Fruit fly (Drosophila melanogaster) whole organism, embryonic: ENCODE data around the gene tyn.

Source experiments
- ATbp ChIP-seq: fragments of 200-800 bp; sonication (Bioruptor generic); optimal IDR thresholded peaks from 2 replicates; lab custom pipeline; 2017; ENCODE audit warnings: missing biosample characterization, mild to moderate bottlenecking, missing genetic modification characterization, missing genetic modification reagents
- Abd-B ChIP-seq: fragments of 200-800 bp; sonication (Bioruptor generic); optimal IDR thresholded peaks from 2 replicates; lab custom pipeline; 2018; ENCODE audit warnings: missing biosample characterization, mild to moderate bottlenecking, missing genetic modification characterization, moderate library complexity
- CG1024 ChIP-seq: fragments of 200-800 bp; sonication (Bioruptor generic); IDR thresholded peaks from 2 replicates; pipeline ENCODE4 v1.3.6; 2022; ENCODE audit warnings: missing biosample characterization, missing genetic modification characterization
- CG11093 ChIP-seq: fragments of 200-800 bp; sonication (Bioruptor generic); IDR thresholded peaks from 3 replicates; pipeline ENCODE4 v1.3.6; 2022; ENCODE audit warnings: missing biosample characterization, missing genetic modification characterization
- CG14014 ChIP-seq: fragments of 200-800 bp; sonication (Bioruptor generic); IDR thresholded peaks from 2 replicates; pipeline ENCODE4 v1.3.6; 2022; ENCODE audit warnings: missing biosample characterization, missing genetic modification characterization
- CG14441 ChIP-seq: fragments of 200-800 bp; sonication (Bioruptor generic); IDR thresholded peaks from 2 replicates; pipeline ENCODE4 v1.3.6; 2022; ENCODE audit warnings: missing biosample characterization, missing genetic modification characterization
- CG1603 ChIP-seq: fragments of 200-800 bp; sonication (Bioruptor generic); optimal IDR thresholded peaks from 2 replicates; lab custom pipeline; 2019; ENCODE audit warnings: missing biosample characterization, mild to moderate bottlenecking, missing genetic modification characterization, moderate library complexity
- CG1647 ChIP-seq: fragments of 200-800 bp; sonication (Bioruptor generic); optimal IDR thresholded peaks from 3 replicates; lab custom pipeline; 2016; ENCODE audit warnings: missing biosample characterization, missing genetic modification characterization
- CG17568 ChIP-seq: fragments of 200-800 bp; sonication (Bioruptor generic); optimal IDR thresholded peaks from 2 replicates; lab custom pipeline; 2018; ENCODE audit warnings: missing biosample characterization, mild to moderate bottlenecking, missing genetic modification characterization, moderate library complexity
- CG1792 ChIP-seq: fragments of 200-800 bp; sonication (Bioruptor generic); optimal IDR thresholded peaks from 2 replicates; lab custom pipeline; 2016; ENCODE audit warnings: missing biosample characterization, missing genetic modification characterization
- CG31441 ChIP-seq: fragments of 200-800 bp; sonication (Bioruptor generic); IDR thresholded peaks from 2 replicates; pipeline ENCODE4 v1.3.6; 2022; ENCODE audit warnings: missing biosample characterization, missing genetic modification characterization
- CG3281 ChIP-seq: fragments of 200-800 bp; sonication (Bioruptor generic); optimal IDR thresholded peaks from 3 replicates; lab custom pipeline; 2017; ENCODE audit warnings: missing biosample characterization, mild to moderate bottlenecking, missing genetic modification characterization
- CG4424 ChIP-seq: fragments of 200-800 bp; sonication (Bioruptor generic); optimal IDR thresholded peaks from 3 replicates; lab custom pipeline; 2016; ENCODE audit warnings: missing biosample characterization, missing genetic modification characterization
- CG7271 ChIP-seq: fragments of 200-800 bp; sonication (Bioruptor generic); optimal IDR thresholded peaks from 2 replicates; lab custom pipeline; 2018; ENCODE audit warnings: missing biosample characterization, mild to moderate bottlenecking, missing genetic modification characterization, moderate library complexity
- CG7786 ChIP-seq: fragments of 200-800 bp; sonication (Bioruptor generic); optimal IDR thresholded peaks from 2 replicates; lab custom pipeline; 2016; ENCODE audit warnings: missing biosample characterization, missing genetic modification characterization
- CG7928 ChIP-seq: fragments of 200-800 bp; sonication (Bioruptor generic); optimal IDR thresholded peaks from 2 replicates; lab custom pipeline; 2017; ENCODE audit warnings: missing biosample characterization, mild to moderate bottlenecking, missing genetic modification characterization
- CG8359 ChIP-seq: fragments of 200-800 bp; sonication (Bioruptor generic); optimal IDR thresholded peaks from 2 replicates; lab custom pipeline; 2017; ENCODE audit warnings: missing biosample characterization, mild to moderate bottlenecking, missing genetic modification characterization, borderline replicate concordance
- CG8944 ChIP-seq: fragments of 200-800 bp; sonication (Bioruptor generic); optimal IDR thresholded peaks from 3 replicates; lab custom pipeline; 2016; ENCODE audit warnings: missing biosample characterization, missing genetic modification characterization
- CG9609 ChIP-seq: fragments of 200-800 bp; sonication (Bioruptor generic); optimal IDR thresholded peaks from 3 replicates; lab custom pipeline; 2016; ENCODE audit warnings: missing biosample characterization, missing genetic modification characterization
- CHES-1-like ChIP-seq: fragments of 200-800 bp; sonication (Bioruptor generic); optimal IDR thresholded peaks from 2 replicates; lab custom pipeline; 2016; ENCODE audit warnings: missing biosample characterization, missing genetic modification characterization
- CkIIα-i1 ChIP-seq: fragments of 200-800 bp; sonication (Bioruptor generic); IDR thresholded peaks from 2 replicates; pipeline ENCODE4 v1.3.6; 2022; ENCODE audit warnings: missing biosample characterization, missing genetic modification characterization
- Dp ChIP-seq: fragments of 200-800 bp; sonication (Bioruptor generic); optimal IDR thresholded peaks from 2 replicates; lab custom pipeline; 2018; ENCODE audit warnings: missing biosample characterization, mild to moderate bottlenecking, missing genetic modification characterization, moderate library complexity
- E2f2 ChIP-seq: fragments of 200-800 bp; sonication (Bioruptor generic); IDR thresholded peaks from 2 replicates; pipeline ENCODE4 v1.3.6; 2022; ENCODE audit warnings: missing biosample characterization, missing genetic modification characterization
- HHEX ChIP-seq: fragments of 200-800 bp; sonication (Bioruptor generic); optimal IDR thresholded peaks from 3 replicates; lab custom pipeline; 2017; ENCODE audit warnings: missing biosample characterization, mild to moderate bottlenecking, missing genetic modification characterization, missing genetic modification reagents
- Hmx ChIP-seq: fragments of 200-800 bp; sonication (Bioruptor generic); optimal IDR thresholded peaks from 2 replicates; lab custom pipeline; 2016; ENCODE audit warnings: missing biosample characterization, missing genetic modification characterization
- Hr39 ChIP-seq: fragments of >200 bp; optimal IDR thresholded peaks from 2 replicates; lab custom pipeline; 2017
- Jarid2 ChIP-seq: fragments of 200-800 bp; sonication (Bioruptor generic); optimal IDR thresholded peaks from 3 replicates; lab custom pipeline; 2017; ENCODE audit warnings: mild to moderate bottlenecking, missing biosample characterization, missing genetic modification reagents, missing genetic modification characterization
- Lhr ChIP-seq: fragments of 200-800 bp; sonication (Bioruptor generic); optimal IDR thresholded peaks from 3 replicates; lab custom pipeline; 2017; ENCODE audit warnings: mild to moderate bottlenecking, missing biosample characterization, missing genetic modification reagents, missing genetic modification characterization
- Lim3 ChIP-seq: fragments of 200-800 bp; sonication (Bioruptor generic); IDR thresholded peaks from 2 replicates; pipeline ENCODE4 v1.3.6; 2022; ENCODE audit warnings: missing biosample characterization, missing genetic modification characterization
- Mrtf ChIP-seq: fragments of 200-800 bp; sonication (Bioruptor generic); IDR thresholded peaks from 3 replicates; pipeline ENCODE4 v1.3.6; 2022; ENCODE audit warnings: missing biosample characterization, missing genetic modification characterization
- Opbp ChIP-seq: fragments of 200-800 bp; sonication (Bioruptor generic); IDR thresholded peaks from 3 replicates; pipeline ENCODE4 v1.3.6; 2022; ENCODE audit warnings: missing biosample characterization, missing genetic modification characterization; ENCODE audit not compliant: partially characterized antibody
- Optix ChIP-seq: fragments of 200-800 bp; sonication (Bioruptor generic); IDR thresholded peaks from 3 replicates; pipeline ENCODE4 v1.3.6; 2022; ENCODE audit warnings: missing biosample characterization, missing genetic modification characterization
- Sry-δ ChIP-seq: fragments of 200-800 bp; sonication (Bioruptor generic); optimal IDR thresholded peaks from 2 replicates; lab custom pipeline; 2016; ENCODE audit warnings: missing biosample characterization, missing genetic modification characterization
- Trl ChIP-seq, 3 experiments: fragments of >200 bp in 2 of 3; fragments of 200-800 bp in 1 of 3; sonication (Bioruptor generic) in 1 of 3; optimal IDR thresholded peaks; 2 replicates in 1 of 3; 3 replicates in 2 of 3; lab custom pipeline; 2016 to 2017; ENCODE audit warnings: missing biosample characterization in 1 of 3, missing genetic modification characterization in 1 of 3
- YL-1 ChIP-seq: fragments of 200-800 bp; sonication (Bioruptor generic); optimal IDR thresholded peaks from 3 replicates; lab custom pipeline; 2017; ENCODE audit warnings: missing biosample characterization, mild to moderate bottlenecking, missing genetic modification characterization
- ash1 ChIP-seq: fragments of 200-800 bp; sonication (Bioruptor generic); optimal IDR thresholded peaks from 2 replicates; lab custom pipeline; 2018; ENCODE audit warnings: missing biosample characterization, mild to moderate bottlenecking, missing genetic modification characterization
- bcd ChIP-seq: fragments of 200-800 bp; sonication (Bioruptor generic); optimal IDR thresholded peaks from 2 replicates; lab custom pipeline; 2017; ENCODE audit warnings: missing biosample characterization, mild to moderate bottlenecking, missing genetic modification characterization
- dmrt11E ChIP-seq: fragments of 200-800 bp; sonication (Bioruptor generic); optimal IDR thresholded peaks from 3 replicates; lab custom pipeline; 2018; ENCODE audit warnings: missing biosample characterization, mild to moderate bottlenecking, missing genetic modification characterization, moderate library complexity
- eyg ChIP-seq: fragments of 200-800 bp; sonication (Bioruptor generic); optimal IDR thresholded peaks from 3 replicates; lab custom pipeline; 2016; ENCODE audit warnings: missing biosample characterization, missing genetic modification characterization
- fd64A ChIP-seq: fragments of 200-800 bp; sonication (Bioruptor generic); optimal IDR thresholded peaks from 3 replicates; lab custom pipeline; 2018; ENCODE audit warnings: missing biosample characterization, mild to moderate bottlenecking, missing genetic modification characterization
- fu2 ChIP-seq: fragments of 200-800 bp; sonication (Bioruptor generic); optimal IDR thresholded peaks from 2 replicates; lab custom pipeline; 2016; ENCODE audit warnings: missing biosample characterization, missing genetic modification characterization
- gsb ChIP-seq: fragments of 200-800 bp; sonication (Bioruptor generic); IDR thresholded peaks from 2 replicates; pipeline ENCODE4 v1.3.6; 2022; ENCODE audit warnings: missing biosample characterization, missing genetic modification characterization
- jing ChIP-seq: fragments of 200-800 bp; sonication (Bioruptor generic); optimal IDR thresholded peaks from 2 replicates; lab custom pipeline; 2018; ENCODE audit warnings: missing biosample characterization, mild to moderate bottlenecking, missing genetic modification characterization
- jumu ChIP-seq: fragments of 200-800 bp; sonication (Bioruptor generic); optimal IDR thresholded peaks from 3 replicates; lab custom pipeline; 2016; ENCODE audit warnings: missing biosample characterization, missing genetic modification characterization
- ken ChIP-seq: fragments of 200-800 bp; sonication (Bioruptor generic); IDR thresholded peaks from 3 replicates; pipeline ENCODE4 v1.3.6; 2022; ENCODE audit warnings: missing biosample characterization, missing genetic modification characterization
- klu ChIP-seq: fragments of 200-800 bp; sonication (Bioruptor generic); IDR thresholded peaks from 2 replicates; pipeline ENCODE4 v1.3.6; 2022; ENCODE audit warnings: missing biosample characterization, missing genetic modification characterization
- knrl ChIP-seq: fragments of 200-800 bp; sonication (Bioruptor generic); IDR thresholded peaks from 3 replicates; pipeline ENCODE4 v1.3.6; 2022; ENCODE audit warnings: missing biosample characterization, missing genetic modification characterization; ENCODE audit not compliant: partially characterized antibody
- lilli ChIP-seq: fragments of 200-800 bp; sonication (Bioruptor generic); optimal IDR thresholded peaks from 3 replicates; lab custom pipeline; 2016; ENCODE audit warnings: missing biosample characterization, missing genetic modification characterization
- org-1 ChIP-seq: fragments of 200-800 bp; sonication (Bioruptor generic); optimal IDR thresholded peaks from 2 replicates; lab custom pipeline; 2017; ENCODE audit warnings: missing biosample characterization, missing genetic modification characterization
- sens-2 ChIP-seq: fragments of 200-800 bp; sonication (Bioruptor generic); IDR thresholded peaks from 2 replicates; pipeline ENCODE4 v1.3.6; 2022; ENCODE audit warnings: missing biosample characterization, missing genetic modification characterization
- sisA ChIP-seq: fragments of 200-800 bp; sonication (Bioruptor generic); IDR thresholded peaks from 2 replicates; pipeline ENCODE4 v1.3.6; 2022; ENCODE audit warnings: missing biosample characterization, missing genetic modification characterization
- z ChIP-seq: fragments of 200-800 bp; sonication (Bioruptor generic); IDR thresholded peaks from 3 replicates; pipeline ENCODE4 v1.3.6; 2022; ENCODE audit warnings: missing biosample characterization, missing genetic modification characterization

Gene tyn

DNA sequence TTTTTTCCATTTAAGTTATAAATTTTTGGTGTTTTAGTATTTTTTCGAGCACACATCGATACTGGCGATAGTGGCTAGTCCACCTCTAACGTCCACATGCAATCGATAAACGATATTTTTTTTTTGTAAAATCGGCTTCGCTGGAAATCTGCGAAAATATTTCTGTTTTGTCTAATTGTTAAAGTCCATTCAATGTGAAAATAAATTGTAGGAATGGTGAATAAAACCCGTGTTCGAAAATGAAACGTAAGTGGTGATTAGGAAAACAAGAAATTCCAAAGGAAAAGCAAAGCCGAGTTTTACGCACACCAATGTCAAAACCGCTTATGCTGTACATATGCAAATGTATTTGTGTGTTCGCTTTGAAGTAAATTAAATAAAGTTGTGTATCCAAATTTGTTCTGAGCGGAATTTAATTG lies 12.8 kb upstream of the tyn start, which contains the start of gene RhoGAP1A (continued):
- TF ChIP-seq CG11093 (GFP tag; lab: Robert Waterston, UW) (no peak), CG3281 (no peak), Sry-δ (peak; percentile 91), CG1792 (GFP tag; lab: Kevin White, UChicago) (no peak), bcd (GFP tag; lab: Kevin White, UChicago) (no peak), ken (no peak), z (GFP tag; lab: Robert Waterston, UW) (no peak), jumu (GFP tag; lab: Kevin White, UChicago) (no peak), lilli (peak; percentile 22), CG14014 (GFP tag; lab: Robert Waterston, UW) (no peak), HHEX (no peak), ash1 (GFP tag; lab: Kevin White, UChicago) (no peak), ATbp (GFP tag; lab: Kevin White, UChicago) (no peak), Jarid2 (GFP tag; lab: Kevin White, UChicago) (no peak), dmrt11E (tag; lab: Kevin White, UChicago) (no peak), Lim3 (GFP tag; lab: Robert Waterston, UW) (no peak), CG1603 (tag; lab: Kevin White, UChicago) (peak; percentile 29), Hr39 (lab: Kevin White, UChicago) (no peak), Lhr (GFP tag; lab: Kevin White, UChicago) (peak; percentile 59), eyg (GFP tag; lab: Kevin White, UChicago) (no peak), gsb (GFP tag; lab: Robert Waterston, UW) (no peak), CG8944 (no peak), CG9609 (GFP tag; lab: Kevin White, UChicago) (no peak), CG8359 (GFP tag; lab: Kevin White, UChicago) (no peak), CG31441 (GFP tag; lab: Robert Waterston, UW) (no peak), sisA (no peak), sens-2 (no peak), Optix (GFP tag; lab: Robert Waterston, UW) (no peak), CG1024 (GFP tag; lab: Robert Waterston, UW) (no peak), fu2 (no peak), CG4424 (GFP tag; lab: Kevin White, UChicago) (peak; percentile 2), Opbp (GFP tag; lab: Robert Waterston, UW) (peak; percentile 84; the same call in 2 of the 3 replicates), CHES-1-like (GFP tag; lab: Kevin White, UChicago) (no peak), CG7271 (tag; lab: Kevin White, UChicago) (no peak), klu (GFP tag; lab: Robert Waterston, UW) (no peak), CG14441 (GFP tag; lab: Robert Waterston, UW) (no peak), Dp (GFP tag; lab: Kevin White, UChicago) (peak; percentile 32), jing (GFP tag; lab: Kevin White, UChicago) (no peak), knrl (GFP tag; lab: Robert Waterston, UW) (peak; percentile 70; the same call in 2 of the 3 replicates), org-1 (GFP tag; lab: Kevin White, UChicago) (no peak), CG7786 (GFP tag; lab: Kevin White, UChicago) (no peak), Mrtf (GFP tag; lab: Robert Waterston, UW) (no peak), CG17568 (GFP tag; lab: Kevin White, UChicago) (no peak), Abd-B (GFP tag; lab: Kevin White, UChicago) (no peak), CG7928 (GFP tag; lab: Kevin White, UChicago) (no peak), Hmx (no peak), Trl (optimal IDR thresholded peaks at IDR 0.05; lab: Kevin White, UChicago) (no peak), Trl (GFP tag; optimal IDR thresholded peaks at IDR 0.05; lab: Kevin White, UChicago) (no peak), E2f2 (GFP tag; lab: Robert Waterston, UW) (peak; percentile 42), YL-1 (GFP tag; lab: Kevin White, UChicago) (peak; percentile 38), CkIIα-i1 (GFP tag; lab: Robert Waterston, UW) (no peak), CG1647 (GFP tag; lab: Kevin White, UChicago) (no peak), fd64A (no peak)
